Worm (Caenorhabditis elegans): ENCODE data around the gene ZK970.8.
A peak's percentile ranks its signal among the peaks of the same experiment; 100 is the strongest.

- TF ChIP-seq nhr-12 (tag; optimal IDR thresholded peaks at IDR 0.05) (no peak), ama-1 (optimal IDR thresholded peaks at IDR 0.05) (no peak), aly-2 (tag; optimal IDR thresholded peaks at IDR 0.05) (no peak), pha-4 (tag; optimal IDR thresholded peaks at IDR 0.05) (peak; percentile 74), nfya-1 (tag; optimal IDR thresholded peaks at IDR 0.05; ENCODE audit: insufficient read depth) (no peak), ceh-82 (tag; optimal IDR thresholded peaks at IDR 0.05) (no peak)
Measured at ce11 chrII:10357468-10358007, 48.1 kb downstream of the ZK970.8 start, which contains the start of gene C07E3.3.
